Worm (Caenorhabditis elegans): Measurements from ENCODE around the gene ZK1320.13.

DNA sequence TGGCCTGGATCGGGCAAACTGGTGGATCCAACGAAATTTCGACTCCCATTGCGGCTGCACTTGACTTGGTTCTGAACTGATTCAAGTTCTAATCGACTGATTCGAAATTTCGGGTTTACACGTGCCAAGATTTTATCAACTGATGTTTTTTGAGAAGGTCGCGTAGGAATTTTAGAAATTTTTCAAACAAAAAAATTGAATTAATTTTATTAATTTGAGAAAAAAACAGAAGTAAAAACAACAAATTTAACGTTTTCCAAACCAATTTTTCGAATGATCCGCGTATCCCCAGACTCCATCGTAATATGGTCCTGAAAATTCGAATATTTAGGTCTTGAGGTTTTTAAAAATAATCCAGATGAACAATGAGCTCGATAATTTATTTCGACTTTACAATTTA is 27.7 kb upstream of the ZK1320.13 start, which contains the start of gene ZK1307.3:
- TF ChIP-seq hmbx-1 (tag; optimal IDR thresholded peaks at IDR 0.05) (no peak), aly-1 (tag; optimal IDR thresholded peaks at IDR 0.05) (no peak), ets-7 (tag; optimal IDR thresholded peaks at IDR 0.05) (no peak), ama-1 (optimal IDR thresholded peaks at IDR 0.05) (no peak), ceh-36 (tag; optimal IDR thresholded peaks at IDR 0.05) (no peak), flt-1 (GFP tag; IDR thresholded peaks at IDR 0.05) (no peak), hmg-4 (GFP tag; optimal IDR thresholded peaks at IDR 0.05) (no peak), F13C5.2 (tag; optimal IDR thresholded peaks at IDR 0.05) (no peak)

All from whole organism, early embryonic.